Worm (Caenorhabditis elegans) whole organism, early embryonic: ENCODE results near the gene C17A2.3.
"Not testable (repeated sequence)": the region's sequence is repeated elsewhere in the genome, so short reads cannot be mapped to it uniquely, and the experiment has no call there.

Source experiments
- ama-1 ChIP-seq: fragments of 150-350 bp; optimal IDR thresholded peaks from 2 replicates; lab custom pipeline; 2014
- ceh-13 ChIP-seq: fragments of 200-800 bp; sonication (Bioruptor generic); optimal IDR thresholded peaks from 2 replicates; lab custom pipeline; 2018; ENCODE audit warnings: mild to moderate bottlenecking, missing genetic modification characterization, missing compliant biosample characterization
- ceh-36 ChIP-seq: sonication (generic microtip); optimal IDR thresholded peaks from 2 replicates; lab custom pipeline; 2016; ENCODE audit warnings: missing genetic modification characterization, inconsistent platforms, missing compliant biosample characterization
- ets-7 ChIP-seq: sonication (generic microtip); optimal IDR thresholded peaks from 2 replicates; lab custom pipeline; 2016; ENCODE audit warnings: missing genotype, missing genetic modification characterization, missing compliant biosample characterization
- hmg-4 ChIP-seq: fragments of 200-800 bp; sonication (Bioruptor generic); optimal IDR thresholded peaks from 2 replicates; lab custom pipeline; 2018; ENCODE audit warnings: mild to moderate bottlenecking, missing genetic modification characterization, missing compliant biosample characterization
- hnd-1 ChIP-seq: sonication (generic microtip); optimal IDR thresholded peaks from 2 replicates; lab custom pipeline; 2016; ENCODE audit warnings: missing genetic modification characterization, missing compliant biosample characterization
- sea-1 ChIP-seq: fragments of 200-800 bp; sonication (Bioruptor generic); conservative IDR thresholded peaks from 2 replicates; pipeline ENCODE4 v1.3.6; 2022; ENCODE audit warnings: missing genetic modification characterization, missing compliant biosample characterization

ce11 chrII:3816251-3816849 is 27.1 kb upstream of the C17A2.3 start, which contains the start of gene fbxa-24:
- TF ChIP-seq ama-1 (lab: Kevin White, UChicago); ets-7 (tag; lab: Kevin White, UChicago); sea-1; hnd-1 (tag; lab: Kevin White, UChicago); ceh-36; ceh-13 (GFP tag; lab: Kevin White, UChicago); hmg-4: not testable (repeated sequence)
